Fruit fly (Drosophila melanogaster) whole organism, prepupa: ENCODE measurements around the gene CG42579.

Experiments
- CG10631 ChIP-seq: fragments of 200-800 bp; sonication (Bioruptor generic); optimal IDR thresholded peaks from 2 replicates; lab custom pipeline; 2016; ENCODE audit warnings: missing biosample characterization, missing genetic modification characterization
- CG10669 ChIP-seq: fragments of 200-800 bp; sonication (Bioruptor generic); optimal IDR thresholded peaks from 3 replicates; lab custom pipeline; 2018; ENCODE audit warnings: missing biosample characterization, mild to moderate bottlenecking, missing genetic modification characterization, moderate library complexity
- CG11294 ChIP-seq: fragments of 200-800 bp; sonication (Bioruptor generic); IDR thresholded peaks from 2 replicates; pipeline ENCODE4 v1.3.6; 2022; ENCODE audit warnings: missing biosample characterization, missing genetic modification characterization
- CG11902 ChIP-seq: fragments of 200-800 bp; sonication (Bioruptor generic); optimal IDR thresholded peaks from 3 replicates; lab custom pipeline; 2016; ENCODE audit warnings: missing biosample characterization, missing genetic modification characterization
- CG1621 ChIP-seq: fragments of 200-800 bp; sonication (Bioruptor generic); optimal IDR thresholded peaks from 3 replicates; lab custom pipeline; 2018; ENCODE audit warnings: missing biosample characterization, mild to moderate bottlenecking, missing genetic modification characterization
- CG16779 ChIP-seq: fragments of 200-800 bp; sonication (Bioruptor generic); optimal IDR thresholded peaks from 3 replicates; lab custom pipeline; 2017; ENCODE audit warnings: missing biosample characterization, mild to moderate bottlenecking, missing genetic modification characterization
- CG3032 ChIP-seq: fragments of 200-800 bp; optimal IDR thresholded peaks from 2 replicates; lab custom pipeline; 2019; ENCODE audit warnings: missing biosample characterization, mild to moderate bottlenecking, missing genetic modification characterization, moderate library complexity
- CG31627 ChIP-seq: fragments of 200-800 bp; sonication (Bioruptor generic); optimal IDR thresholded peaks from 3 replicates; lab custom pipeline; 2016; ENCODE audit warnings: missing biosample characterization, missing genetic modification characterization
- CG32006 ChIP-seq: fragments of 200-800 bp; sonication (Bioruptor generic); optimal IDR thresholded peaks from 3 replicates; lab custom pipeline; 2017; ENCODE audit warnings: missing biosample characterization, mild to moderate bottlenecking, missing genetic modification characterization
- CG3919 ChIP-seq: fragments of 200-800 bp; sonication (Bioruptor generic); optimal IDR thresholded peaks from 3 replicates; lab custom pipeline; 2016; ENCODE audit warnings: missing biosample characterization, missing genetic modification characterization
- CG4318 ChIP-seq: fragments of 200-800 bp; sonication (Bioruptor generic); optimal IDR thresholded peaks from 3 replicates; lab custom pipeline; 2017; ENCODE audit warnings: missing biosample characterization, mild to moderate bottlenecking, missing genetic modification characterization
- CG6163 ChIP-seq: fragments of 200-800 bp; sonication (Bioruptor generic); IDR thresholded peaks from 3 replicates; pipeline ENCODE4 v1.3.6; 2022; ENCODE audit warnings: missing biosample characterization, missing genetic modification characterization
- CG6276 ChIP-seq: fragments of 200-800 bp; sonication (Bioruptor generic); optimal IDR thresholded peaks from 2 replicates; lab custom pipeline; 2017; ENCODE audit warnings: missing biosample characterization, mild to moderate bottlenecking, missing genetic modification characterization
- CG6792 ChIP-seq: fragments of 200-800 bp; sonication (Bioruptor generic); optimal IDR thresholded peaks from 3 replicates; lab custom pipeline; 2016; ENCODE audit warnings: missing biosample characterization, missing genetic modification characterization
- CG6808 ChIP-seq: fragments of 200-800 bp; sonication (Bioruptor generic); optimal IDR thresholded peaks from 3 replicates; lab custom pipeline; 2017; ENCODE audit warnings: missing biosample characterization, missing genetic modification characterization, mild to moderate bottlenecking, moderate library complexity, missing genetic modification reagents
- CG8632 ChIP-seq: fragments of 200-800 bp; sonication (Bioruptor generic); optimal IDR thresholded peaks from 3 replicates; lab custom pipeline; 2016; ENCODE audit warnings: missing biosample characterization, missing genetic modification characterization
- Eip75B ChIP-seq: fragments of 200-800 bp; sonication (Bioruptor generic); optimal IDR thresholded peaks from 3 replicates; lab custom pipeline; 2016; ENCODE audit warnings: missing biosample characterization, missing genetic modification characterization
- Eip93F ChIP-seq: fragments of 200-800 bp; sonication (Bioruptor generic); optimal IDR thresholded peaks from 2 replicates; lab custom pipeline; 2016; ENCODE audit warnings: missing biosample characterization, mild to moderate bottlenecking, missing genetic modification characterization
- Hr38 ChIP-seq: sonication (Bioruptor generic); optimal IDR thresholded peaks from 2 replicates; lab custom pipeline; 2016; ENCODE audit warnings: missing biosample characterization, missing genetic modification characterization
- Hr39 ChIP-seq: fragments of 200-800 bp; sonication (Bioruptor generic); optimal IDR thresholded peaks from 2 replicates; lab custom pipeline; 2016; ENCODE audit warnings: missing biosample characterization, missing genetic modification characterization
- Hr4 ChIP-seq: fragments of 200-800 bp; sonication (Bioruptor generic); optimal IDR thresholded peaks from 3 replicates; lab custom pipeline; 2016; ENCODE audit warnings: missing biosample characterization, missing genetic modification characterization
- Lpt ChIP-seq: fragments of 200-800 bp; sonication (Bioruptor generic); optimal IDR thresholded peaks from 3 replicates; lab custom pipeline; 2016; ENCODE audit warnings: missing biosample characterization, missing genetic modification characterization
- Met ChIP-seq: fragments of 200-800 bp; sonication (Bioruptor generic); optimal IDR thresholded peaks from 3 replicates; lab custom pipeline; 2016; ENCODE audit warnings: missing biosample characterization, missing genetic modification characterization
- OdsH ChIP-seq: fragments of 200-800 bp; sonication (Bioruptor generic); optimal IDR thresholded peaks from 3 replicates; lab custom pipeline; 2016; ENCODE audit warnings: missing biosample characterization, missing genetic modification characterization
- Smox ChIP-seq: fragments of 200-800 bp; sonication (Bioruptor generic); optimal IDR thresholded peaks from 3 replicates; lab custom pipeline; 2016; ENCODE audit warnings: missing biosample characterization, missing genetic modification characterization
- Sox15 ChIP-seq: fragments of 200-800 bp; sonication (Bioruptor generic); optimal IDR thresholded peaks from 3 replicates; lab custom pipeline; 2016; ENCODE audit warnings: missing biosample characterization, missing genetic modification characterization
- achi ChIP-seq: fragments of 200-800 bp; sonication (Bioruptor generic); optimal IDR thresholded peaks from 3 replicates; lab custom pipeline; 2016; ENCODE audit warnings: missing biosample characterization, missing genetic modification characterization
- acj6 ChIP-seq: fragments of 200-800 bp; sonication (Bioruptor generic); optimal IDR thresholded peaks from 3 replicates; lab custom pipeline; 2016; ENCODE audit warnings: missing biosample characterization, missing genetic modification characterization
- dac ChIP-seq: fragments of 200-800 bp; sonication (Bioruptor generic); optimal IDR thresholded peaks from 2 replicates; lab custom pipeline; 2017; ENCODE audit warnings: missing biosample characterization, mild to moderate bottlenecking, missing genetic modification characterization
- dsx ChIP-seq: fragments of 200-800 bp; optimal IDR thresholded peaks from 3 replicates; lab custom pipeline; 2019; ENCODE audit warnings: missing biosample characterization, mild to moderate bottlenecking, missing genetic modification characterization, moderate library complexity; ENCODE audit not compliant: poor library complexity, severe bottlenecking
- eg ChIP-seq: fragments of 200-800 bp; sonication (Bioruptor generic); IDR thresholded peaks from 3 replicates; pipeline ENCODE4 v1.3.6; 2022; ENCODE audit warnings: missing biosample characterization, missing genetic modification characterization
- fd59A ChIP-seq: fragments of 200-800 bp; sonication (Bioruptor generic); optimal IDR thresholded peaks from 2 replicates; lab custom pipeline; 2017; ENCODE audit warnings: missing biosample characterization, mild to moderate bottlenecking, missing genetic modification characterization, missing genetic modification reagents
- fd85E ChIP-seq: fragments of 200-800 bp; sonication (Bioruptor generic); optimal IDR thresholded peaks from 3 replicates; lab custom pipeline; 2016; ENCODE audit warnings: missing biosample characterization, missing genetic modification characterization
- fkh ChIP-seq: fragments of 200-800 bp; sonication (Bioruptor generic); optimal IDR thresholded peaks from 3 replicates; lab custom pipeline; 2017; ENCODE audit warnings: missing biosample characterization, mild to moderate bottlenecking, missing genetic modification characterization, moderate library complexity
- net ChIP-seq: fragments of 200-800 bp; sonication (Bioruptor generic); optimal IDR thresholded peaks from 3 replicates; lab custom pipeline; 2016; ENCODE audit warnings: missing biosample characterization, missing genetic modification characterization
- pdm3 ChIP-seq: fragments of 200-800 bp; sonication (Bioruptor generic); optimal IDR thresholded peaks from 3 replicates; lab custom pipeline; 2016; ENCODE audit warnings: missing biosample characterization, missing genetic modification characterization
- salr ChIP-seq, 2 experiments: fragments of 200-800 bp; sonication (Bioruptor generic); optimal IDR thresholded peaks; 3 replicates each; lab custom pipeline; 2016 to 2018; ENCODE audit warnings: missing biosample characterization in 2 of 2, missing genetic modification characterization in 2 of 2, mild to moderate bottlenecking in 1 of 2
- spab ChIP-seq: fragments of 200-800 bp; sonication (Bioruptor generic); optimal IDR thresholded peaks from 2 replicates; lab custom pipeline; 2017; ENCODE audit warnings: missing biosample characterization, mild to moderate bottlenecking, missing genetic modification characterization, missing genetic modification reagents
- ss ChIP-seq, 2 experiments: fragments of 200-800 bp; sonication (Bioruptor generic); optimal IDR thresholded peaks; 2 replicates in 1 of 2; 3 replicates in 1 of 2; lab custom pipeline; 2017 to 2018; ENCODE audit warnings: mild to moderate bottlenecking in 2 of 2, missing biosample characterization in 2 of 2, missing genetic modification characterization in 2 of 2, moderate library complexity in 1 of 2
- svp ChIP-seq: fragments of 200-800 bp; sonication (Bioruptor generic); peaks from one replicate; lab custom pipeline; 2016; ENCODE audit warnings: missing biosample characterization, missing genetic modification characterization

Gene CG42579

dm6 chrX:20502776-20503503 is 24.5 kb upstream of the CG42579 start (continued):
- TF ChIP-seq fd85E (GFP tag; lab: Kevin White, UChicago) (no peak), Hr39 (GFP tag; lab: Kevin White, UChicago) (peak; percentile 48), spab (GFP tag; lab: Kevin White, UChicago) (peak; percentile 39), achi (GFP tag; lab: Kevin White, UChicago) (peak; percentile 41), ss (GFP tag; optimal IDR thresholded peaks at IDR 0.05; lab: Kevin White, UChicago) (peak; percentile 10 to 19), CG10669 (peak; percentile 59), CG16779 (tag; lab: Kevin White, UChicago) (peak; percentile 13), dac (GFP tag; lab: Kevin White, UChicago) (no peak), svp (no peak), CG6163 (no peak), CG3032 (tag; lab: Kevin White, UChicago) (peak; percentile 31), dsx (GFP tag; lab: Kevin White, UChicago) (peak; percentile 10), eg (GFP tag; lab: Robert Waterston, UW) (no peak), CG31627 (GFP tag; lab: Kevin White, UChicago) (peak; percentile 43), Met (GFP tag; lab: Kevin White, UChicago) (peak; percentile 68), OdsH (peak; percentile 31), salr (GFP tag; optimal IDR thresholded peaks at IDR 0.05; lab: Kevin White, UChicago) (peak in 1 of 2 experiments; percentile 48), CG32006 (peak; percentile 68), Eip93F (GFP tag; lab: Kevin White, UChicago) (no peak), Sox15 (GFP tag; lab: Kevin White, UChicago) (peak; percentile 26), CG1621 (tag; lab: Kevin White, UChicago) (no peak), Smox (GFP tag; lab: Kevin White, UChicago) (peak; percentile 49), CG3919 (GFP tag; lab: Kevin White, UChicago) (no peak), Hr38 (GFP tag; lab: Kevin White, UChicago) (no peak), acj6 (peak; percentile 27), pdm3 (GFP tag; lab: Kevin White, UChicago) (peak; percentile 50), CG4318 (GFP tag; lab: Kevin White, UChicago) (no peak), Lpt (GFP tag; lab: Kevin White, UChicago) (no peak), fd59A (GFP tag; lab: Kevin White, UChicago) (no peak), CG6276 (GFP tag; lab: Kevin White, UChicago) (peak; percentile 18), CG6808 (peak; percentile 9), fkh (GFP tag; lab: Kevin White, UChicago) (peak; percentile 86), net (GFP tag; lab: Kevin White, UChicago) (peak; percentile 2), CG6792 (GFP tag; lab: Kevin White, UChicago) (peak; percentile 37), Eip75B (GFP tag; lab: Kevin White, UChicago) (peak; percentile 37), CG8632 (GFP tag; lab: Kevin White, UChicago) (peak; percentile 23), CG11902 (GFP tag; lab: Kevin White, UChicago) (no peak)

dm6 chrX:20503504-20503829 is 24.0 kb upstream of the CG42579 start:
- TF ChIP-seq pdm3 (GFP tag; lab: Kevin White, UChicago) (no peak), CG16779 (tag; lab: Kevin White, UChicago) (no peak), CG10669 (no peak), Met (GFP tag; lab: Kevin White, UChicago) (peak; percentile 7), svp (peak; percentile 98), CG11294 (GFP tag; lab: Robert Waterston, UW) (no peak), Hr38 (GFP tag; lab: Kevin White, UChicago) (no peak), CG32006 (peak; percentile 2), CG10631 (GFP tag; lab: Kevin White, UChicago) (no peak), Hr4 (GFP tag; lab: Kevin White, UChicago) (no peak)
